Worm (Caenorhabditis elegans): Measurements from ENCODE around the gene srj-53.
"Not testable (repeated sequence)": the region's sequence is repeated elsewhere in the genome, so short reads cannot be mapped to it uniquely, and the experiment has no call there.

DNA sequence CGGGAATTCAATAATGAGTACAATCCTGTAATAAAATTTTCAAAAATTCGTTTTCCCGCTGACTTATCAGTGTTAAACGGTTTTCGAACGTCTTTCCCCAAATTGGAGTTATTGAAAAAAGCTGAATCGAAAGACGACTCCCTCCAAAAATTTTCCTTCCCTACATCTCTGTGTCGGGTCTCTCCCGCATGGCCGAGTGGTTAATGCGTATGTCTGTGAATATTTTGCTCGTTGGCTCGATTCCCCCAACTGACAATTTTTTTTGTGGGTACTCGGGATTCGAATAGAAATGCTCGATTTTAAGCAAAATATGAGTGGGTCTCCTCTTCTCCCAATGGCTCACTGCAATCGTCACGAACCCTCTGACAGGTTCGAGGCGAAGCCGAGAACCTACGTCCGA, 11.9 kb upstream of the srj-53 start:
- not testable (repeated sequence) for TF ChIP-seq ama-1 (optimal IDR thresholded peaks at IDR 0.05); ceh-36 (tag; optimal IDR thresholded peaks at IDR 0.05); F13C5.2 (tag; optimal IDR thresholded peaks at IDR 0.05)
- TF ChIP-seq tbx-37 (GFP tag; conservative IDR thresholded peaks at IDR 0.05) = 0 out of 2 replicates have a peak, but pooled peaks have one; percentile 4
